Fruit fly (Drosophila melanogaster) whole organism, embryonic: ENCODE measurements around the gene Tsp33B.

ENCODE experiments used
- Abd-B ChIP-seq: fragments of 200-800 bp; sonication (Bioruptor generic); optimal IDR thresholded peaks from 2 replicates; lab custom pipeline; 2018; ENCODE audit warnings: missing biosample characterization, mild to moderate bottlenecking, missing genetic modification characterization, moderate library complexity
- Atf3 ChIP-seq: fragments of 200-800 bp; sonication (Bioruptor generic); optimal IDR thresholded peaks from 3 replicates; lab custom pipeline; 2016; ENCODE audit warnings: missing biosample characterization, missing genetic modification characterization
- BtbVII ChIP-seq: fragments of 200-800 bp; sonication (Bioruptor generic); optimal IDR thresholded peaks from 3 replicates; lab custom pipeline; 2017; ENCODE audit warnings: missing biosample characterization, mild to moderate bottlenecking, missing genetic modification characterization
- CG10274 ChIP-seq: fragments of 200-800 bp; sonication (Bioruptor generic); optimal IDR thresholded peaks from 3 replicates; lab custom pipeline; 2017; ENCODE audit warnings: missing biosample characterization, mild to moderate bottlenecking, missing genetic modification characterization
- CG11085 ChIP-seq: fragments of 200-800 bp; sonication (Bioruptor generic); IDR thresholded peaks from 2 replicates; pipeline ENCODE4 v1.3.6; 2022; ENCODE audit warnings: missing biosample characterization, missing genetic modification characterization
- CG11560 ChIP-seq: fragments of 200-800 bp; sonication (Bioruptor generic); IDR thresholded peaks from 3 replicates; pipeline ENCODE4 v1.3.6; 2022; ENCODE audit warnings: missing biosample characterization, missing genetic modification characterization
- CG13296 ChIP-seq: fragments of 200-800 bp; sonication (Bioruptor generic); optimal IDR thresholded peaks from 3 replicates; lab custom pipeline; 2018; ENCODE audit warnings: missing biosample characterization, mild to moderate bottlenecking, missing genetic modification characterization
- CG1529 ChIP-seq: fragments of 200-800 bp; sonication (Bioruptor generic); optimal IDR thresholded peaks from 3 replicates; lab custom pipeline; 2018; ENCODE audit warnings: missing biosample characterization, missing genetic modification characterization
- CG17359 ChIP-seq: fragments of 200-800 bp; sonication (Bioruptor generic); optimal IDR thresholded peaks from 3 replicates; lab custom pipeline; 2018; ENCODE audit warnings: missing biosample characterization, mild to moderate bottlenecking, missing genetic modification characterization, moderate library complexity
- CG18764 ChIP-seq: fragments of 200-800 bp; sonication (Bioruptor generic); optimal IDR thresholded peaks from 3 replicates; lab custom pipeline; 2016; ENCODE audit warnings: missing biosample characterization, missing genetic modification characterization
- CG2129 ChIP-seq: fragments of 200-800 bp; sonication (Bioruptor generic); IDR thresholded peaks from 2 replicates; pipeline ENCODE4 v1.3.6; 2022; ENCODE audit warnings: missing biosample characterization, missing genetic modification characterization; ENCODE audit not compliant: partially characterized antibody
- CG2678 ChIP-seq: fragments of 200-800 bp; sonication (Bioruptor generic); optimal IDR thresholded peaks from 3 replicates; lab custom pipeline; 2019; ENCODE audit warnings: missing biosample characterization, mild to moderate bottlenecking, missing genetic modification characterization, moderate library complexity
- CG2875 ChIP-seq: fragments of 200-800 bp; sonication (Bioruptor generic); optimal IDR thresholded peaks from 2 replicates; lab custom pipeline; 2017; ENCODE audit warnings: missing biosample characterization, mild to moderate bottlenecking, missing genetic modification characterization, missing genetic modification reagents
- CG31224 ChIP-seq: fragments of 200-800 bp; sonication (Bioruptor generic); IDR thresholded peaks from 2 replicates; pipeline ENCODE4 v1.3.6; 2022; ENCODE audit warnings: missing biosample characterization, missing genetic modification characterization
- CG7928 ChIP-seq: fragments of 200-800 bp; sonication (Bioruptor generic); optimal IDR thresholded peaks from 2 replicates; lab custom pipeline; 2017; ENCODE audit warnings: missing biosample characterization, mild to moderate bottlenecking, missing genetic modification characterization
- CG8765 ChIP-seq: fragments of 200-800 bp; sonication (Bioruptor generic); IDR thresholded peaks from 2 replicates; pipeline ENCODE4 v1.3.6; 2022; ENCODE audit warnings: missing biosample characterization, missing genetic modification characterization
- CG9437 ChIP-seq: fragments of 200-800 bp; sonication (Bioruptor generic); optimal IDR thresholded peaks from 2 replicates; lab custom pipeline; 2018; ENCODE audit warnings: missing biosample characterization, mild to moderate bottlenecking, missing genetic modification characterization
- CG9876 ChIP-seq: fragments of 200-800 bp; sonication (Bioruptor generic); optimal IDR thresholded peaks from 2 replicates; lab custom pipeline; 2016; ENCODE audit warnings: missing biosample characterization, missing genetic modification characterization
- Dek ChIP-seq: fragments of 200-800 bp; sonication (Bioruptor generic); optimal IDR thresholded peaks from 3 replicates; lab custom pipeline; 2019; ENCODE audit warnings: missing biosample characterization, mild to moderate bottlenecking, missing genetic modification characterization, moderate library complexity
- Dfd ChIP-seq, 2 experiments: fragments of >200 bp; optimal IDR thresholded peaks; 2 replicates each; lab custom pipeline; 2017; ENCODE audit warnings: missing biosample characterization in 2 of 2, missing genetic modification characterization in 2 of 2
- Dip3 ChIP-seq: fragments of 200-800 bp; sonication (Bioruptor generic); optimal IDR thresholded peaks from 3 replicates; lab custom pipeline; 2016; ENCODE audit warnings: missing biosample characterization, missing genetic modification characterization
- Ets65A ChIP-seq: fragments of 200-800 bp; sonication (Bioruptor generic); peaks from one replicate; lab custom pipeline; 2016; ENCODE audit warnings: missing biosample characterization, missing genetic modification characterization
- Gug ChIP-seq: fragments of 200-800 bp; sonication (Bioruptor generic); IDR thresholded peaks from 4 replicates; pipeline ENCODE4 v1.3.6; 2022; ENCODE audit warnings: missing biosample characterization, missing genetic modification characterization
- H2.0 ChIP-seq: fragments of 200-800 bp; sonication (Bioruptor generic); IDR thresholded peaks from 2 replicates; pipeline ENCODE4 v1.3.6; 2022; ENCODE audit warnings: missing biosample characterization, missing genetic modification characterization
- HLH3B ChIP-seq: fragments of 200-800 bp; sonication (Bioruptor generic); IDR thresholded peaks from 2 replicates; pipeline ENCODE4 v1.3.6; 2022; ENCODE audit warnings: missing biosample characterization, missing genetic modification characterization
- Hmx ChIP-seq: fragments of 200-800 bp; sonication (Bioruptor generic); optimal IDR thresholded peaks from 2 replicates; lab custom pipeline; 2016; ENCODE audit warnings: missing biosample characterization, missing genetic modification characterization
- Lim3 ChIP-seq: fragments of 200-800 bp; sonication (Bioruptor generic); IDR thresholded peaks from 2 replicates; pipeline ENCODE4 v1.3.6; 2022; ENCODE audit warnings: missing biosample characterization, missing genetic modification characterization
- Mad ChIP-seq: fragments of 200-800 bp; sonication (Bioruptor generic); optimal IDR thresholded peaks from 2 replicates; lab custom pipeline; 2016; ENCODE audit warnings: missing biosample characterization, missing genetic modification characterization
- Opbp ChIP-seq: fragments of 200-800 bp; sonication (Bioruptor generic); IDR thresholded peaks from 3 replicates; pipeline ENCODE4 v1.3.6; 2022; ENCODE audit warnings: missing biosample characterization, missing genetic modification characterization; ENCODE audit not compliant: partially characterized antibody
- PHDP ChIP-seq: fragments of 200-800 bp; sonication (Bioruptor generic); optimal IDR thresholded peaks from 3 replicates; lab custom pipeline; 2018; ENCODE audit warnings: missing biosample characterization, mild to moderate bottlenecking, missing genetic modification characterization, moderate library complexity
- Six4 ChIP-seq: fragments of 200-800 bp; sonication (Bioruptor generic); optimal IDR thresholded peaks from 2 replicates; lab custom pipeline; 2016; ENCODE audit warnings: missing biosample characterization, missing genetic modification characterization
- Sry-δ ChIP-seq: fragments of 200-800 bp; sonication (Bioruptor generic); optimal IDR thresholded peaks from 2 replicates; lab custom pipeline; 2016; ENCODE audit warnings: missing biosample characterization, missing genetic modification characterization
- Trl ChIP-seq, 3 experiments: fragments of >200 bp in 2 of 3; fragments of 200-800 bp in 1 of 3; sonication (Bioruptor generic) in 1 of 3; optimal IDR thresholded peaks; 2 replicates in 1 of 3; 3 replicates in 2 of 3; lab custom pipeline; 2016 to 2017; ENCODE audit warnings: missing biosample characterization in 1 of 3, missing genetic modification characterization in 1 of 3
- Vsx1 ChIP-seq: fragments of 200-800 bp; sonication (Bioruptor generic); optimal IDR thresholded peaks from 2 replicates; lab custom pipeline; 2017; ENCODE audit warnings: missing biosample characterization, mild to moderate bottlenecking, missing genetic modification characterization, missing genetic modification reagents
- bowl ChIP-seq: fragments of 200-800 bp; sonication (Bioruptor generic); IDR thresholded peaks from 2 replicates; pipeline ENCODE4 v1.3.6; 2022; ENCODE audit warnings: missing biosample characterization, missing genetic modification characterization
- br ChIP-seq: fragments of >200 bp; optimal IDR thresholded peaks from 2 replicates; lab custom pipeline; 2017
- cg ChIP-seq: fragments of 200-800 bp; sonication (Bioruptor generic); optimal IDR thresholded peaks from 3 replicates; lab custom pipeline; 2019; ENCODE audit warnings: missing biosample characterization, mild to moderate bottlenecking, missing genetic modification characterization, moderate library complexity
- dimm ChIP-seq: fragments of 200-800 bp; sonication (Bioruptor generic); IDR thresholded peaks from 2 replicates; pipeline ENCODE4 v1.3.6; 2022; ENCODE audit warnings: missing biosample characterization, missing genetic modification characterization
- esg ChIP-seq: fragments of 200-800 bp; sonication (Bioruptor generic); conservative IDR thresholded peaks from 2 replicates; pipeline ENCODE4 v1.3.6; 2022; ENCODE audit warnings: missing biosample characterization, missing genetic modification characterization
- ewg ChIP-seq: fragments of 200-800 bp; sonication (Bioruptor generic); optimal IDR thresholded peaks from 3 replicates; lab custom pipeline; 2017; ENCODE audit warnings: mild to moderate bottlenecking, missing biosample characterization, missing genetic modification reagents, missing genetic modification characterization
- fd96Cb ChIP-seq: fragments of 200-800 bp; sonication (Bioruptor generic); optimal IDR thresholded peaks from 2 replicates; lab custom pipeline; 2018; ENCODE audit warnings: missing biosample characterization, mild to moderate bottlenecking, missing genetic modification characterization, moderate library complexity
- h ChIP-seq: fragments of >200 bp; optimal IDR thresholded peaks from 2 replicates; lab custom pipeline; 2017
- ind ChIP-seq: fragments of 200-800 bp; sonication (Bioruptor generic); optimal IDR thresholded peaks from 3 replicates; lab custom pipeline; 2016; ENCODE audit warnings: missing biosample characterization, missing genetic modification characterization
- nmo ChIP-seq: fragments of 200-800 bp; sonication (Bioruptor generic); optimal IDR thresholded peaks from 2 replicates; lab custom pipeline; 2018; ENCODE audit warnings: missing biosample characterization, mild to moderate bottlenecking, missing genetic modification characterization, moderate library complexity
- row ChIP-seq: fragments of 200-800 bp; sonication (Bioruptor generic); IDR thresholded peaks from 3 replicates; pipeline ENCODE4 v1.3.6; 2022; ENCODE audit warnings: missing biosample characterization, missing genetic modification characterization
- scrt ChIP-seq: fragments of 200-800 bp; sonication (Bioruptor generic); optimal IDR thresholded peaks from 2 replicates; lab custom pipeline; 2018; ENCODE audit warnings: missing biosample characterization, mild to moderate bottlenecking, missing genetic modification characterization, moderate library complexity
- sens-2 ChIP-seq: fragments of 200-800 bp; sonication (Bioruptor generic); IDR thresholded peaks from 2 replicates; pipeline ENCODE4 v1.3.6; 2022; ENCODE audit warnings: missing biosample characterization, missing genetic modification characterization
- sim ChIP-seq: fragments of 200-800 bp; sonication (Bioruptor generic); IDR thresholded peaks from 2 replicates; pipeline ENCODE4 v1.3.6; 2022; ENCODE audit warnings: missing biosample characterization, missing genetic modification characterization
- slou ChIP-seq: fragments of 200-800 bp; sonication (Bioruptor generic); optimal IDR thresholded peaks from 3 replicates; lab custom pipeline; 2016; ENCODE audit warnings: missing biosample characterization, missing genetic modification characterization
- sna ChIP-seq: fragments of 200-800 bp; sonication (Bioruptor generic); IDR thresholded peaks from 2 replicates; pipeline ENCODE4 v1.3.6; 2022; ENCODE audit warnings: missing biosample characterization, missing genetic modification characterization; ENCODE audit not compliant: partially characterized antibody

The Tsp33B gene

dm6 chr2L:11806701-11807674, 14.8 kb upstream of the Tsp33B start (continued):
- TF ChIP-seq fd96Cb (tag; lab: Kevin White, UChicago) (no peak), CG17359 (tag; lab: Kevin White, UChicago) (no peak), Sry-δ (GFP tag; lab: Kevin White, UChicago) (no peak), Mad (GFP tag; lab: Kevin White, UChicago) (no peak), slou (GFP tag; lab: Kevin White, UChicago) (no peak), sim (GFP tag; lab: Robert Waterston, UW) (no peak), CG7928 (GFP tag; lab: Kevin White, UChicago) (no peak), row (GFP tag; lab: Robert Waterston, UW) (no peak), CG9876 (GFP tag; lab: Kevin White, UChicago) (no peak), br (lab: Kevin White, UChicago) (no peak), CG9437 (GFP tag; lab: Kevin White, UChicago) (peak; percentile 82), PHDP (tag; lab: Kevin White, UChicago) (no peak), Dfd (GFP tag; optimal IDR thresholded peaks at IDR 0.05; lab: Kevin White, UChicago) (no peak), CG8765 (no peak), cg (GFP tag; lab: Kevin White, UChicago) (no peak), H2.0 (GFP tag; lab: Robert Waterston, UW) (no peak), Gug (GFP tag; lab: Robert Waterston, UW) (no peak), Trl (optimal IDR thresholded peaks at IDR 0.05; lab: Kevin White, UChicago) (peak; percentile 88 to 99), Trl (GFP tag; optimal IDR thresholded peaks at IDR 0.05; lab: Kevin White, UChicago) (peak; percentile 65), ewg (GFP tag; lab: Kevin White, UChicago) (no peak), Opbp (GFP tag; lab: Robert Waterston, UW) (0 out of 3 replicates have a peak, but pooled peaks have one; percentile 28), CG11560 (tag; lab: Robert Waterston, UW) (no peak), Ets65A (GFP tag; lab: Kevin White, UChicago) (no peak), esg (no peak), sna (GFP tag; lab: Robert Waterston, UW) (peak; percentile 32; the same call in 1 of the 2 replicates), CG2129 (GFP tag; lab: Robert Waterston, UW) (no peak), bowl (no peak), Dip3 (GFP tag; lab: Kevin White, UChicago) (peak; percentile 9), Six4 (GFP tag; lab: Kevin White, UChicago) (no peak), CG10274 (GFP tag; lab: Kevin White, UChicago) (no peak), CG2678 (tag; lab: Kevin White, UChicago) (peak; percentile 16), CG13296 (GFP tag; lab: Kevin White, UChicago) (no peak), ind (GFP tag; lab: Kevin White, UChicago) (no peak), CG31224 (GFP tag; lab: Robert Waterston, UW) (no peak), Dek (tag; lab: Kevin White, UChicago) (no peak), HLH3B (GFP tag; lab: Robert Waterston, UW) (no peak), dimm (GFP tag; lab: Robert Waterston, UW) (no peak), Atf3 (GFP tag; lab: Kevin White, UChicago) (no peak), Abd-B (GFP tag; lab: Kevin White, UChicago) (no peak), BtbVII (GFP tag; lab: Kevin White, UChicago) (no peak), Vsx1 (GFP tag; lab: Kevin White, UChicago) (peak; percentile 70), CG18764 (GFP tag; lab: Kevin White, UChicago) (no peak), CG1529 (GFP tag; lab: Kevin White, UChicago) (no peak), scrt (peak; percentile 22), nmo (GFP tag; lab: Kevin White, UChicago) (no peak), CG11085 (GFP tag; lab: Robert Waterston, UW) (no peak), h (no peak), Lim3 (GFP tag; lab: Robert Waterston, UW) (no peak), Hmx (GFP tag; lab: Kevin White, UChicago) (no peak), sens-2 (GFP tag; lab: Robert Waterston, UW) (no peak), CG2875 (GFP tag; lab: Kevin White, UChicago) (no peak)
